Fruit fly (Drosophila melanogaster): ENCODE measurements at regions not wholly inside any gene's neighbourhood (a gene's known extent, or its start where the extent isn't known, plus 50 kb on each side); places are given as distances from the start of the nearest gene placed in this dataset.

- TF ChIP-seq Smox (GFP tag; optimal IDR thresholded peaks at IDR 0.05) (peak; percentile 11), svp (GFP tag) (peak; percentile 89)
These were observed 199.3 kb upstream of the Tim23 start for dm6 chr2L:23512654-23513053.

All from whole organism, prepupa.